Fruit fly (Drosophila melanogaster) whole organism, embryonic: ENCODE measurements around the gene Obp99a.

Experiments
- Abd-B ChIP-seq: fragments of 200-800 bp; sonication (Bioruptor generic); optimal IDR thresholded peaks from 2 replicates; lab custom pipeline; 2018; ENCODE audit warnings: missing biosample characterization, mild to moderate bottlenecking, missing genetic modification characterization, moderate library complexity
- Atf-2 ChIP-seq: fragments of 200-800 bp; sonication (Bioruptor generic); optimal IDR thresholded peaks from 2 replicates; lab custom pipeline; 2016; ENCODE audit warnings: missing biosample characterization, missing genetic modification characterization
- CG10654 ChIP-seq: fragments of 200-800 bp; sonication (Bioruptor generic); optimal IDR thresholded peaks from 2 replicates; lab custom pipeline; 2016; ENCODE audit warnings: missing biosample characterization, missing genetic modification characterization
- CG11695 ChIP-seq: fragments of 200-800 bp; sonication (Bioruptor generic); IDR thresholded peaks from 3 replicates; pipeline ENCODE4 v1.3.6; 2022; ENCODE audit warnings: missing biosample characterization, missing genetic modification characterization
- CG12219 ChIP-seq: fragments of 200-800 bp; sonication (Bioruptor generic); optimal IDR thresholded peaks from 3 replicates; lab custom pipeline; 2018; ENCODE audit warnings: missing biosample characterization, mild to moderate bottlenecking, missing genetic modification characterization
- CG12236 ChIP-seq: fragments of 200-800 bp; sonication (Bioruptor generic); optimal IDR thresholded peaks from 2 replicates; lab custom pipeline; 2016; ENCODE audit warnings: missing biosample characterization, missing genetic modification characterization
- CG12659 ChIP-seq: fragments of 200-800 bp; sonication (Bioruptor generic); optimal IDR thresholded peaks from 3 replicates; lab custom pipeline; 2017; ENCODE audit warnings: mild to moderate bottlenecking, missing biosample characterization, missing genetic modification reagents, missing genetic modification characterization
- CG13123 ChIP-seq: fragments of 200-800 bp; sonication (Bioruptor generic); optimal IDR thresholded peaks from 2 replicates; lab custom pipeline; 2016; ENCODE audit warnings: missing biosample characterization, missing genetic modification characterization
- CG15514 ChIP-seq: fragments of 200-800 bp; sonication (Bioruptor generic); optimal IDR thresholded peaks from 3 replicates; lab custom pipeline; 2017; ENCODE audit warnings: missing biosample characterization, missing genetic modification characterization, mild to moderate bottlenecking, moderate library complexity, missing genetic modification reagents
- CG16813 ChIP-seq: fragments of 200-800 bp; sonication (Bioruptor generic); IDR thresholded peaks from 3 replicates; pipeline ENCODE4 v1.3.6; 2022; ENCODE audit warnings: missing biosample characterization, missing genetic modification characterization; ENCODE audit not compliant: partially characterized antibody
- CG17385 ChIP-seq: fragments of 200-800 bp; sonication (Bioruptor generic); optimal IDR thresholded peaks from 3 replicates; lab custom pipeline; 2018; ENCODE audit warnings: missing biosample characterization, mild to moderate bottlenecking, missing genetic modification characterization
- CG17612 ChIP-seq: fragments of 200-800 bp; sonication (Bioruptor generic); IDR thresholded peaks from 2 replicates; pipeline ENCODE4 v1.3.6; 2022; ENCODE audit warnings: missing biosample characterization, missing genetic modification characterization
- CG17802 ChIP-seq: fragments of 200-800 bp; sonication (Bioruptor generic); optimal IDR thresholded peaks from 2 replicates; lab custom pipeline; 2018; ENCODE audit warnings: missing biosample characterization, mild to moderate bottlenecking, missing genetic modification characterization, moderate library complexity
- CG18619 ChIP-seq: fragments of 200-800 bp; sonication (Bioruptor generic); optimal IDR thresholded peaks from 3 replicates; lab custom pipeline; 2017; ENCODE audit warnings: missing biosample characterization, mild to moderate bottlenecking, missing genetic modification characterization
- CG3726 ChIP-seq: fragments of 200-800 bp; sonication (Bioruptor generic); IDR thresholded peaks from 3 replicates; pipeline ENCODE4, ENCODE4 v1.3.6; 2022; ENCODE audit warnings: missing biosample characterization, missing genetic modification characterization
- CG42726 ChIP-seq: fragments of 200-800 bp; sonication (Bioruptor generic); IDR thresholded peaks from 2 replicates; pipeline ENCODE4 v1.3.6; 2022; ENCODE audit warnings: missing biosample characterization, missing genetic modification characterization; ENCODE audit not compliant: partially characterized antibody
- CG7357 ChIP-seq: fragments of 200-800 bp; sonication (Bioruptor generic); IDR thresholded peaks from 3 replicates; pipeline ENCODE4 v1.3.6; 2022; ENCODE audit warnings: missing biosample characterization, missing genetic modification characterization
- CG9932 ChIP-seq: fragments of 200-800 bp; sonication (Bioruptor generic); IDR thresholded peaks from 2 replicates; pipeline ENCODE4 v1.3.6; 2022; ENCODE audit warnings: missing biosample characterization, missing genetic modification characterization
- CTCF ChIP-seq: fragments of 200-800 bp; sonication (Bioruptor generic); optimal IDR thresholded peaks from 2 replicates; lab custom pipeline; 2017; ENCODE audit warnings: missing biosample characterization, mild to moderate bottlenecking, missing genetic modification characterization, moderate library complexity
- D ChIP-seq, 2 experiments: fragments of 200-800 bp in 1 of 2; fragments of >200 bp in 1 of 2; sonication (Bioruptor generic) in 1 of 2; optimal IDR thresholded peaks; 2 replicates in 1 of 2; 3 replicates in 1 of 2; lab custom pipeline; 2017; ENCODE audit warnings: mild to moderate bottlenecking in 1 of 2, missing biosample characterization in 1 of 2, missing genetic modification characterization in 1 of 2, missing genetic modification reagents in 1 of 2
- Deaf1 ChIP-seq: fragments of 200-800 bp; optimal IDR thresholded peaks from 3 replicates; lab custom pipeline; 2019; ENCODE audit warnings: missing biosample characterization, mild to moderate bottlenecking, missing genetic modification characterization, moderate library complexity
- Dek ChIP-seq: fragments of 200-800 bp; sonication (Bioruptor generic); optimal IDR thresholded peaks from 3 replicates; lab custom pipeline; 2019; ENCODE audit warnings: missing biosample characterization, mild to moderate bottlenecking, missing genetic modification characterization, moderate library complexity
- Dfd ChIP-seq, 2 experiments: fragments of >200 bp; optimal IDR thresholded peaks; 2 replicates each; lab custom pipeline; 2017; ENCODE audit warnings: missing biosample characterization in 2 of 2, missing genetic modification characterization in 2 of 2
- Doc2 ChIP-seq: fragments of 200-800 bp; sonication (Bioruptor generic); IDR thresholded peaks from 2 replicates; pipeline ENCODE4 v1.3.6; 2022; ENCODE audit warnings: missing biosample characterization, missing genetic modification characterization
- Max ChIP-seq: fragments of 200-800 bp; sonication (Bioruptor generic); optimal IDR thresholded peaks from 2 replicates; lab custom pipeline; 2016; ENCODE audit warnings: missing biosample characterization, mild to moderate bottlenecking, missing genetic modification characterization
- Mes4 ChIP-seq: fragments of 200-800 bp; sonication (Bioruptor generic); optimal IDR thresholded peaks from 2 replicates; lab custom pipeline; 2016; ENCODE audit warnings: missing biosample characterization, missing genetic modification characterization
- Mrtf ChIP-seq: fragments of 200-800 bp; sonication (Bioruptor generic); IDR thresholded peaks from 3 replicates; pipeline ENCODE4 v1.3.6; 2022; ENCODE audit warnings: missing biosample characterization, missing genetic modification characterization
- Myb ChIP-seq: fragments of 200-800 bp; sonication (Bioruptor generic); optimal IDR thresholded peaks from 2 replicates; lab custom pipeline; 2016; ENCODE audit warnings: missing biosample characterization, missing genetic modification characterization
- NK7.1 ChIP-seq: fragments of 200-800 bp; sonication (Bioruptor generic); optimal IDR thresholded peaks from 3 replicates; lab custom pipeline; 2016; ENCODE audit warnings: missing biosample characterization, missing genetic modification characterization
- Neu2 ChIP-seq: fragments of 200-800 bp; sonication (Bioruptor generic); optimal IDR thresholded peaks from 3 replicates; lab custom pipeline; 2016; ENCODE audit warnings: missing biosample characterization, missing genetic modification characterization, borderline replicate concordance
- Sry-β ChIP-seq: fragments of 200-800 bp; sonication (Bioruptor generic); optimal IDR thresholded peaks from 2 replicates; lab custom pipeline; 2018; ENCODE audit warnings: missing biosample characterization, mild to moderate bottlenecking, missing genetic modification characterization, moderate library complexity
- TFAM ChIP-seq: fragments of 200-800 bp; sonication (Bioruptor generic); optimal IDR thresholded peaks from 2 replicates; lab custom pipeline; 2017; ENCODE audit warnings: missing biosample characterization, missing genetic modification characterization, inconsistent platforms
- br ChIP-seq: fragments of >200 bp; optimal IDR thresholded peaks from 2 replicates; lab custom pipeline; 2017
- cg ChIP-seq: fragments of 200-800 bp; sonication (Bioruptor generic); optimal IDR thresholded peaks from 3 replicates; lab custom pipeline; 2019; ENCODE audit warnings: missing biosample characterization, mild to moderate bottlenecking, missing genetic modification characterization, moderate library complexity
- chinmo ChIP-seq: fragments of 200-800 bp; sonication (Bioruptor generic); IDR thresholded peaks from 4 replicates; pipeline ENCODE4 v1.3.6; 2022; ENCODE audit warnings: missing biosample characterization, missing genetic modification characterization; ENCODE audit not compliant: partially characterized antibody
- disco-r ChIP-seq: fragments of 200-800 bp; sonication (Bioruptor generic); optimal IDR thresholded peaks from 2 replicates; lab custom pipeline; 2016; ENCODE audit warnings: missing biosample characterization, missing genetic modification characterization
- dysf ChIP-seq: fragments of 200-800 bp; sonication (Bioruptor generic); IDR thresholded peaks from 3 replicates; pipeline ENCODE4 v1.3.6; 2022; ENCODE audit warnings: missing biosample characterization, missing genetic modification characterization
- fd64A ChIP-seq: fragments of 200-800 bp; sonication (Bioruptor generic); optimal IDR thresholded peaks from 3 replicates; lab custom pipeline; 2018; ENCODE audit warnings: missing biosample characterization, mild to moderate bottlenecking, missing genetic modification characterization
- gcm2 ChIP-seq: fragments of 200-800 bp; sonication (Bioruptor generic); optimal IDR thresholded peaks from 2 replicates; lab custom pipeline; 2016; ENCODE audit warnings: missing biosample characterization, missing genetic modification characterization
- grau ChIP-seq: fragments of 200-800 bp; optimal IDR thresholded peaks from 3 replicates; lab custom pipeline; 2019; ENCODE audit warnings: missing biosample characterization, mild to moderate bottlenecking, missing genetic modification characterization, moderate library complexity
- lbe ChIP-seq: fragments of 200-800 bp; sonication (Bioruptor generic); optimal IDR thresholded peaks from 2 replicates; lab custom pipeline; 2016; ENCODE audit warnings: missing biosample characterization, mild to moderate bottlenecking, missing genetic modification characterization
- psq ChIP-seq: fragments of 200-800 bp; sonication (Bioruptor generic); optimal IDR thresholded peaks from 2 replicates; lab custom pipeline; 2017; ENCODE audit warnings: missing biosample characterization, missing genetic modification characterization
- pzg ChIP-seq: fragments of 200-800 bp; sonication (Bioruptor generic); optimal IDR thresholded peaks from 3 replicates; lab custom pipeline; 2018; ENCODE audit warnings: missing biosample characterization, mild to moderate bottlenecking, missing genetic modification characterization, moderate library complexity
- sc ChIP-seq, 3 experiments: fragments of >200 bp in 2 of 3; fragments of 200-800 bp in 1 of 3; sonication (Bioruptor generic) in 1 of 3; optimal IDR thresholded peaks; 2 replicates in 2 of 3; 3 replicates in 1 of 3; lab custom pipeline; 2017; ENCODE audit warnings: mild to moderate bottlenecking in 1 of 3, missing biosample characterization in 1 of 3, missing genetic modification characterization in 1 of 3, missing genetic modification reagents in 1 of 3
- sima ChIP-seq: fragments of 200-800 bp; sonication (Bioruptor generic); optimal IDR thresholded peaks from 2 replicates; lab custom pipeline; 2016; ENCODE audit warnings: missing biosample characterization, missing genetic modification characterization
- sisA ChIP-seq: fragments of 200-800 bp; sonication (Bioruptor generic); IDR thresholded peaks from 2 replicates; pipeline ENCODE4 v1.3.6; 2022; ENCODE audit warnings: missing biosample characterization, missing genetic modification characterization
- slou ChIP-seq: fragments of 200-800 bp; sonication (Bioruptor generic); optimal IDR thresholded peaks from 3 replicates; lab custom pipeline; 2016; ENCODE audit warnings: missing biosample characterization, missing genetic modification characterization
- stc ChIP-seq: fragments of 200-800 bp; sonication (Bioruptor generic); IDR thresholded peaks from 2 replicates; pipeline ENCODE4 v1.3.6; 2022; ENCODE audit warnings: missing biosample characterization, missing genetic modification characterization
- zen ChIP-seq: fragments of 200-800 bp; sonication (Bioruptor generic); optimal IDR thresholded peaks from 3 replicates; lab custom pipeline; 2018; ENCODE audit warnings: missing biosample characterization, mild to moderate bottlenecking, missing genetic modification characterization, moderate library complexity
- zf30C ChIP-seq: fragments of 200-800 bp; sonication (Bioruptor generic); optimal IDR thresholded peaks from 3 replicates; lab custom pipeline; 2018; ENCODE audit warnings: missing biosample characterization, mild to moderate bottlenecking, missing genetic modification characterization
- zfh2 ChIP-seq: fragments of 200-800 bp; sonication (Bioruptor generic); optimal IDR thresholded peaks from 2 replicates; lab custom pipeline; 2016; ENCODE audit warnings: missing biosample characterization, missing genetic modification characterization

Gene Obp99a

DNA sequence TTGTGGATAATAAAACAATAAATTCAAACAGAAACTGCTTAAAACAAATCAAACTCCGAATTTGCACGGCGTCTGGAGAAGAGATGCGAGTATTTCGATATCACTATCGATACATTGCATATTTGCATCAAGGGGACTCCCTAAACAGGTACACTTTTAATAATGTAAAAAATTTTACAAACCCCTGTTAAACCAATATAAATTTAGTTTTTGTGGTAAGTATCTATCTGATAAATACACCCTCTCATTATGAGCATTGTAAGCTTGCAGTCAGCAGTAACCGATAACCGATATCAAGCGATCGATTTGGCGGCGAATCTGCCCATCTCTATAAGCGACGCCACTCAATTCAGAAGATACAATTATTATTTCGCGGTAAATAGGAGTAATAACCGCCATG, 3.9 kb downstream of the Obp99a start, which contains the start of the genes Bub3 and Cap-D2 (continued):
- 0 out of 2 replicates have a peak, but pooled peaks have one; percentile 12 for TF ChIP-seq CG42726 (GFP tag; lab: Robert Waterston, UW)
- TF ChIP-seq CG17802 (tag; lab: Kevin White, UChicago) = peak; percentile 37
- TF ChIP-seq CG15514 (GFP tag; lab: Kevin White, UChicago) = peak; percentile 53
- TF ChIP-seq CG9932 (GFP tag; lab: Robert Waterston, UW) = peak; percentile 81
- peak; percentile 12 for TF ChIP-seq Neu2 (GFP tag; lab: Kevin White, UChicago)
- peak; percentile 51 for TF ChIP-seq CG17385 (GFP tag; lab: Kevin White, UChicago)
- peak; percentile 71 for TF ChIP-seq sisA (GFP tag; lab: Robert Waterston, UW)
- no peak for TF ChIP-seq psq (GFP tag; lab: Kevin White, UChicago)
- TF ChIP-seq CG10654 (GFP tag; lab: Kevin White, UChicago) = peak; percentile 73
- TF ChIP-seq CG17612 (GFP tag; lab: Robert Waterston, UW) = no peak
- TF ChIP-seq CG7357 (GFP tag; lab: Robert Waterston, UW) = no peak
- peak; percentile 44 for TF ChIP-seq CG18619 (GFP tag; lab: Kevin White, UChicago)
- peak; percentile 84 for TF ChIP-seq CG16813 (GFP tag; lab: Robert Waterston, UW)
- 0 out of 3 replicates have a peak, but pooled peaks have one; percentile 40 for TF ChIP-seq CG11695 (GFP tag; lab: Robert Waterston, UW)
- TF ChIP-seq slou (GFP tag; lab: Kevin White, UChicago) = no peak
- TF ChIP-seq gcm2 (GFP tag; lab: Kevin White, UChicago) = peak; percentile 38
- peak; percentile 69 for TF ChIP-seq Atf-2 (GFP tag; lab: Kevin White, UChicago)
- TF ChIP-seq sc (optimal IDR thresholded peaks at IDR 0.05; lab: Kevin White, UChicago) = no peak
- TF ChIP-seq sc (GFP tag; optimal IDR thresholded peaks at IDR 0.05; lab: Kevin White, UChicago) = peak; percentile 49
- peak; percentile 68 for TF ChIP-seq Myb (GFP tag; lab: Kevin White, UChicago)
- no peak for TF ChIP-seq Dfd (GFP tag; optimal IDR thresholded peaks at IDR 0.05; lab: Kevin White, UChicago)
- peak; percentile 38 for TF ChIP-seq Mes4 (GFP tag; lab: Kevin White, UChicago)
- no peak for TF ChIP-seq CG12219 (GFP tag; lab: Kevin White, UChicago)
- no peak for TF ChIP-seq CTCF
- TF ChIP-seq chinmo (GFP tag; lab: Robert Waterston, UW) = no peak
- peak; percentile 69 for TF ChIP-seq grau (tag; lab: Kevin White, UChicago)
- no peak for TF ChIP-seq Deaf1 (tag; lab: Kevin White, UChicago)
- no peak for TF ChIP-seq sima (GFP tag; lab: Kevin White, UChicago)
- TF ChIP-seq CG13123 (GFP tag; lab: Kevin White, UChicago) = peak; percentile 47
- TF ChIP-seq fd64A = no peak
- no peak for TF ChIP-seq dysf (GFP tag; lab: Robert Waterston, UW)
- peak; percentile 15 for TF ChIP-seq Dek (tag; lab: Kevin White, UChicago)
- TF ChIP-seq disco-r = no peak
- peak; percentile 78 for TF ChIP-seq Max (GFP tag; lab: Kevin White, UChicago)
- peak; percentile 27; the same call in 1 of the 2 replicates for TF ChIP-seq stc (GFP tag; lab: Robert Waterston, UW)
- no peak for TF ChIP-seq lbe
- TF ChIP-seq NK7.1 (GFP tag; lab: Kevin White, UChicago) = no peak
- TF ChIP-seq br (lab: Kevin White, UChicago) = no peak
- TF ChIP-seq CG12236 (GFP tag; lab: Kevin White, UChicago) = peak; percentile 38
- peak; percentile 69 for TF ChIP-seq Abd-B (GFP tag; lab: Kevin White, UChicago)
- TF ChIP-seq D (optimal IDR thresholded peaks at IDR 0.05; lab: Kevin White, UChicago) = no peak
- TF ChIP-seq D (GFP tag; optimal IDR thresholded peaks at IDR 0.05; lab: Kevin White, UChicago) = peak; percentile 51
- no peak for TF ChIP-seq TFAM
- TF ChIP-seq pzg = peak; percentile 53
- TF ChIP-seq Mrtf = no peak
- TF ChIP-seq zfh2 (GFP tag; lab: Kevin White, UChicago) = peak; percentile 63
- TF ChIP-seq zen (tag; lab: Kevin White, UChicago) = peak; percentile 78
- TF ChIP-seq zf30C (GFP tag; lab: Kevin White, UChicago) = no peak
- no peak for TF ChIP-seq cg (GFP tag; lab: Kevin White, UChicago)
- TF ChIP-seq CG12659 (GFP tag; lab: Kevin White, UChicago) = peak; percentile 71
- no peak for TF ChIP-seq Doc2 (GFP tag; lab: Robert Waterston, UW)
- peak; percentile 4 for TF ChIP-seq Sry-β (GFP tag; lab: Kevin White, UChicago)
- TF ChIP-seq CG3726 = no peak
